Fruit fly (Drosophila melanogaster) whole organism, embryonic: ENCODE data around the gene Rpt4.

Experiments
- Atf6 ChIP-seq: fragments of 200-800 bp; sonication (Bioruptor generic); IDR thresholded peaks from 2 replicates; pipeline ENCODE4 v1.3.6; 2022; ENCODE audit warnings: missing biosample characterization, missing genetic modification characterization
- Bgb ChIP-seq: fragments of 200-800 bp; sonication (Bioruptor generic); IDR thresholded peaks from 2 replicates; pipeline ENCODE4 v1.3.6; 2022; ENCODE audit warnings: missing biosample characterization, missing genetic modification characterization; ENCODE audit not compliant: partially characterized antibody
- Bteb2 ChIP-seq: fragments of 200-800 bp; sonication (Bioruptor generic); optimal IDR thresholded peaks from 2 replicates; lab custom pipeline; 2016; ENCODE audit warnings: missing biosample characterization, missing genetic modification characterization
- CG14014 ChIP-seq: fragments of 200-800 bp; sonication (Bioruptor generic); IDR thresholded peaks from 2 replicates; pipeline ENCODE4 v1.3.6; 2022; ENCODE audit warnings: missing biosample characterization, missing genetic modification characterization
- CG15011 ChIP-seq: fragments of 200-800 bp; sonication (Bioruptor generic); optimal IDR thresholded peaks from 3 replicates; lab custom pipeline; 2018; ENCODE audit warnings: missing biosample characterization, mild to moderate bottlenecking, missing genetic modification characterization
- CG16813 ChIP-seq: fragments of 200-800 bp; sonication (Bioruptor generic); IDR thresholded peaks from 3 replicates; pipeline ENCODE4 v1.3.6; 2022; ENCODE audit warnings: missing biosample characterization, missing genetic modification characterization; ENCODE audit not compliant: partially characterized antibody
- CG18619 ChIP-seq: fragments of 200-800 bp; sonication (Bioruptor generic); optimal IDR thresholded peaks from 3 replicates; lab custom pipeline; 2017; ENCODE audit warnings: missing biosample characterization, mild to moderate bottlenecking, missing genetic modification characterization
- CG30403 ChIP-seq: fragments of 200-800 bp; sonication (Bioruptor generic); optimal IDR thresholded peaks from 3 replicates; lab custom pipeline; 2016; ENCODE audit warnings: missing biosample characterization, missing genetic modification characterization
- CG32532 ChIP-seq: fragments of 200-800 bp; sonication (Bioruptor generic); IDR thresholded peaks from 2 replicates; pipeline ENCODE4 v1.3.6; 2022; ENCODE audit warnings: missing biosample characterization, missing genetic modification characterization
- CG7372 ChIP-seq: fragments of 200-800 bp; sonication (Bioruptor generic); IDR thresholded peaks from 2 replicates; pipeline ENCODE4 v1.3.6; 2022; ENCODE audit warnings: missing biosample characterization, missing genetic modification characterization
- CG9215 ChIP-seq: fragments of 200-800 bp; sonication (Bioruptor generic); IDR thresholded peaks from 2 replicates; pipeline ENCODE4 v1.3.6; 2022; ENCODE audit warnings: missing biosample characterization, missing genetic modification characterization
- Camta ChIP-seq: fragments of 200-800 bp; sonication (Bioruptor generic); optimal IDR thresholded peaks from 2 replicates; lab custom pipeline; 2016; ENCODE audit warnings: missing biosample characterization, missing genetic modification characterization
- CoRest ChIP-seq: fragments of 200-800 bp; sonication (Bioruptor generic); optimal IDR thresholded peaks from 3 replicates; lab custom pipeline; 2018; ENCODE audit warnings: missing biosample characterization, mild to moderate bottlenecking, missing genetic modification characterization, moderate library complexity
- Dip3 ChIP-seq: fragments of 200-800 bp; sonication (Bioruptor generic); optimal IDR thresholded peaks from 3 replicates; lab custom pipeline; 2016; ENCODE audit warnings: missing biosample characterization, missing genetic modification characterization
- HHEX ChIP-seq: fragments of 200-800 bp; sonication (Bioruptor generic); optimal IDR thresholded peaks from 3 replicates; lab custom pipeline; 2017; ENCODE audit warnings: missing biosample characterization, mild to moderate bottlenecking, missing genetic modification characterization, missing genetic modification reagents
- HLH4C ChIP-seq: fragments of 200-800 bp; sonication (Bioruptor generic); IDR thresholded peaks from 3 replicates; pipeline ENCODE4 v1.3.6; 2022; ENCODE audit warnings: missing biosample characterization, missing genetic modification characterization; ENCODE audit not compliant: partially characterized antibody
- Hr3 ChIP-seq: fragments of 200-800 bp; sonication (Bioruptor generic); optimal IDR thresholded peaks from 3 replicates; lab custom pipeline; 2016; ENCODE audit warnings: missing biosample characterization, missing genetic modification characterization
- Hr51 ChIP-seq, 2 experiments: fragments of 200-800 bp; sonication (Bioruptor generic); optimal IDR thresholded peaks; 2 replicates in 1 of 2; 3 replicates in 1 of 2; lab custom pipeline; 2016 to 2018; ENCODE audit warnings: missing biosample characterization in 2 of 2, missing genetic modification characterization in 2 of 2, mild to moderate bottlenecking in 1 of 2, moderate library complexity in 1 of 2
- Jarid2 ChIP-seq: fragments of 200-800 bp; sonication (Bioruptor generic); optimal IDR thresholded peaks from 3 replicates; lab custom pipeline; 2017; ENCODE audit warnings: mild to moderate bottlenecking, missing biosample characterization, missing genetic modification reagents, missing genetic modification characterization
- Lpt ChIP-seq: fragments of >200 bp; optimal IDR thresholded peaks from 2 replicates; lab custom pipeline; 2018; ENCODE audit warnings: missing biosample characterization, missing genetic modification characterization
- Myb ChIP-seq: fragments of 200-800 bp; sonication (Bioruptor generic); optimal IDR thresholded peaks from 2 replicates; lab custom pipeline; 2016; ENCODE audit warnings: missing biosample characterization, missing genetic modification characterization
- NFAT ChIP-seq: fragments of 200-800 bp; sonication (Bioruptor generic); IDR thresholded peaks from 2 replicates; pipeline ENCODE4 v1.3.6; 2022; ENCODE audit warnings: missing biosample characterization, missing genetic modification characterization
- NK7.1 ChIP-seq: fragments of 200-800 bp; sonication (Bioruptor generic); optimal IDR thresholded peaks from 3 replicates; lab custom pipeline; 2016; ENCODE audit warnings: missing biosample characterization, missing genetic modification characterization
- Neu2 ChIP-seq: fragments of 200-800 bp; sonication (Bioruptor generic); optimal IDR thresholded peaks from 3 replicates; lab custom pipeline; 2016; ENCODE audit warnings: missing biosample characterization, missing genetic modification characterization, borderline replicate concordance
- YL-1 ChIP-seq: fragments of 200-800 bp; sonication (Bioruptor generic); optimal IDR thresholded peaks from 3 replicates; lab custom pipeline; 2017; ENCODE audit warnings: missing biosample characterization, mild to moderate bottlenecking, missing genetic modification characterization
- ara ChIP-seq: fragments of 200-800 bp; sonication (Bioruptor generic); IDR thresholded peaks from 2 replicates; pipeline ENCODE4 v1.3.6; 2022; ENCODE audit warnings: missing biosample characterization, missing genetic modification characterization
- bigmax ChIP-seq: fragments of 200-800 bp; sonication (Bioruptor generic); optimal IDR thresholded peaks from 2 replicates; lab custom pipeline; 2018; ENCODE audit warnings: missing biosample characterization, mild to moderate bottlenecking, missing genetic modification characterization
- cg ChIP-seq: fragments of 200-800 bp; sonication (Bioruptor generic); optimal IDR thresholded peaks from 3 replicates; lab custom pipeline; 2019; ENCODE audit warnings: missing biosample characterization, mild to moderate bottlenecking, missing genetic modification characterization, moderate library complexity
- chn ChIP-seq: fragments of 200-800 bp; sonication (Bioruptor generic); optimal IDR thresholded peaks from 2 replicates; lab custom pipeline; 2016; ENCODE audit warnings: missing biosample characterization, missing genetic modification characterization
- corto ChIP-seq: fragments of 200-800 bp; sonication (Bioruptor generic); optimal IDR thresholded peaks from 2 replicates; lab custom pipeline; 2016; ENCODE audit warnings: missing biosample characterization, mild to moderate bottlenecking, missing genetic modification characterization, moderate library complexity
- ewg ChIP-seq: fragments of 200-800 bp; sonication (Bioruptor generic); optimal IDR thresholded peaks from 3 replicates; lab custom pipeline; 2017; ENCODE audit warnings: mild to moderate bottlenecking, missing biosample characterization, missing genetic modification reagents, missing genetic modification characterization
- eyg ChIP-seq: fragments of 200-800 bp; sonication (Bioruptor generic); optimal IDR thresholded peaks from 3 replicates; lab custom pipeline; 2016; ENCODE audit warnings: missing biosample characterization, missing genetic modification characterization
- gce ChIP-seq: fragments of 200-800 bp; sonication (Bioruptor generic); IDR thresholded peaks from 3 replicates; pipeline ENCODE4 v1.3.6; 2022; ENCODE audit warnings: missing biosample characterization, missing genetic modification characterization
- h ChIP-seq: fragments of >200 bp; optimal IDR thresholded peaks from 2 replicates; lab custom pipeline; 2017
- ind ChIP-seq: fragments of 200-800 bp; sonication (Bioruptor generic); optimal IDR thresholded peaks from 3 replicates; lab custom pipeline; 2016; ENCODE audit warnings: missing biosample characterization, missing genetic modification characterization
- oc ChIP-seq: fragments of 200-800 bp; sonication (Bioruptor generic); optimal IDR thresholded peaks from 2 replicates; lab custom pipeline; 2018; ENCODE audit warnings: missing biosample characterization, mild to moderate bottlenecking, missing genetic modification characterization, moderate library complexity
- pum ChIP-seq: fragments of 200-800 bp; sonication (Bioruptor generic); optimal IDR thresholded peaks from 2 replicates; lab custom pipeline; 2016; ENCODE audit warnings: missing biosample characterization, missing genetic modification characterization
- row ChIP-seq: fragments of 200-800 bp; sonication (Bioruptor generic); IDR thresholded peaks from 3 replicates; pipeline ENCODE4 v1.3.6; 2022; ENCODE audit warnings: missing biosample characterization, missing genetic modification characterization
- shn ChIP-seq: fragments of 200-800 bp; sonication (Bioruptor generic); optimal IDR thresholded peaks from 3 replicates; lab custom pipeline; 2016; ENCODE audit warnings: missing biosample characterization, missing genetic modification characterization
- sima ChIP-seq: fragments of 200-800 bp; sonication (Bioruptor generic); optimal IDR thresholded peaks from 2 replicates; lab custom pipeline; 2016; ENCODE audit warnings: missing biosample characterization, missing genetic modification characterization
- slbo ChIP-seq: fragments of 200-800 bp; sonication (Bioruptor generic); IDR thresholded peaks from 2 replicates; pipeline ENCODE4 v1.3.6; 2022; ENCODE audit warnings: missing biosample characterization, missing genetic modification characterization
- ssp ChIP-seq: fragments of 200-800 bp; sonication (Bioruptor generic); IDR thresholded peaks from 2 replicates; pipeline ENCODE4 v1.3.6; 2022; ENCODE audit warnings: missing biosample characterization, missing genetic modification characterization
- tna ChIP-seq: fragments of 200-800 bp; sonication (Bioruptor generic); IDR thresholded peaks from 2 replicates; pipeline ENCODE4 v1.3.6; 2022; ENCODE audit warnings: missing biosample characterization, missing genetic modification characterization; ENCODE audit not compliant: partially characterized antibody

The Rpt4 gene

dm6 chrX:6267187-6267711 is 23.8 kb downstream of the Rpt4 start, which contains the start of gene schlank (continued):
- TF ChIP-seq Neu2 (GFP tag; lab: Kevin White, UChicago) = no peak
- TF ChIP-seq chn (GFP tag; lab: Kevin White, UChicago) = peak; percentile 62
- peak; percentile 73 for TF ChIP-seq CG32532
- TF ChIP-seq gce (GFP tag; lab: Robert Waterston, UW) = no peak
- peak; percentile 62 for TF ChIP-seq CG30403 (GFP tag; lab: Kevin White, UChicago)
- TF ChIP-seq shn (GFP tag; lab: Kevin White, UChicago) = peak; percentile 55
- TF ChIP-seq CG14014 (GFP tag; lab: Robert Waterston, UW) = peak; percentile 74
- TF ChIP-seq Camta (GFP tag; lab: Kevin White, UChicago) = no peak
- no peak for TF ChIP-seq YL-1 (GFP tag; lab: Kevin White, UChicago)
- TF ChIP-seq CG15011 (GFP tag; lab: Kevin White, UChicago) = no peak
- TF ChIP-seq pum = peak; percentile 51
- peak; percentile 68 for TF ChIP-seq CoRest (tag; lab: Kevin White, UChicago)
- TF ChIP-seq Dip3 (GFP tag; lab: Kevin White, UChicago) = peak; percentile 89
- peak; percentile 48; the same call in 1 of the 2 replicates for TF ChIP-seq CG9215
- no peak for TF ChIP-seq HLH4C (GFP tag; lab: Robert Waterston, UW)
- peak; percentile 91 for TF ChIP-seq row (GFP tag; lab: Robert Waterston, UW)
- TF ChIP-seq ewg = peak; percentile 39
- TF ChIP-seq Lpt = no peak
- no peak for TF ChIP-seq cg (GFP tag; lab: Kevin White, UChicago)
- no peak for TF ChIP-seq NK7.1 (GFP tag; lab: Kevin White, UChicago)
- TF ChIP-seq HHEX (GFP tag; lab: Kevin White, UChicago) = peak; percentile 12
- no peak for TF ChIP-seq tna
- no peak for TF ChIP-seq Jarid2
- no peak for TF ChIP-seq bigmax (GFP tag; lab: Kevin White, UChicago)
- no peak for TF ChIP-seq Bgb (GFP tag; lab: Robert Waterston, UW)
- peak; percentile 61 for TF ChIP-seq NFAT (GFP tag; lab: Robert Waterston, UW)
- TF ChIP-seq sima (GFP tag; lab: Kevin White, UChicago) = no peak
- no peak for TF ChIP-seq CG16813
- peak; percentile 81 for TF ChIP-seq slbo
- TF ChIP-seq corto (GFP tag; lab: Kevin White, UChicago) = no peak
- no peak for TF ChIP-seq eyg (GFP tag; lab: Kevin White, UChicago)
- TF ChIP-seq Atf6 = peak; percentile 53; the same call in 1 of the 2 replicates
- TF ChIP-seq ind (GFP tag; lab: Kevin White, UChicago) = peak; percentile 73
- TF ChIP-seq h = no peak
- peak in 1 of 2 experiments; percentile 1 for TF ChIP-seq Hr51 (GFP tag; optimal IDR thresholded peaks at IDR 0.05; lab: Kevin White, UChicago)
- TF ChIP-seq Hr3 (GFP tag; lab: Kevin White, UChicago) = peak; percentile 41
- TF ChIP-seq CG7372 (GFP tag; lab: Robert Waterston, UW) = no peak; the same call in 1 of the 2 replicates
- no peak for TF ChIP-seq Bteb2 (GFP tag; lab: Kevin White, UChicago)
- peak; percentile 44 for TF ChIP-seq Myb (GFP tag; lab: Kevin White, UChicago)
- TF ChIP-seq ssp (GFP tag; lab: Robert Waterston, UW) = peak; percentile 76
- TF ChIP-seq oc (tag; lab: Kevin White, UChicago) = no peak
- TF ChIP-seq ara (GFP tag; lab: Robert Waterston, UW) = no peak
- peak; percentile 10 for TF ChIP-seq CG18619
